Worm (Caenorhabditis elegans) whole organism, L4 larva: ENCODE results near the gene garr-1.

Experiments used
- D1046.2 ChIP-seq: fragments of 200-800 bp; sonication (Bioruptor generic); IDR thresholded peaks from 2 replicates; pipeline ENCODE4 v1.3.6; 2022; ENCODE audit warnings: missing genetic modification characterization, missing compliant biosample characterization
- F37D6.2 ChIP-seq: sonication (generic microtip); optimal IDR thresholded peaks from 2 replicates; lab custom pipeline; 2016; ENCODE audit warnings: mild to moderate bottlenecking, missing genetic modification characterization, missing compliant biosample characterization
- ama-1 ChIP-seq: fragments of 150-350 bp; optimal IDR thresholded peaks from 2 replicates; lab custom pipeline; 2014; ENCODE audit warnings: inconsistent platforms, mixed read lengths
- attf-4 ChIP-seq: sonication (generic microtip); optimal IDR thresholded peaks from 3 replicates; lab custom pipeline; 2017; ENCODE audit warnings: missing biosample characterization, missing genetic modification characterization
- ceh-28 ChIP-seq: fragments of 150-350 bp; optimal IDR thresholded peaks from 2 replicates; lab custom pipeline; 2014; ENCODE audit warnings: missing biosample characterization, missing genetic modification reagents, missing genetic modification characterization
- ceh-32 ChIP-seq: sonication (generic microtip); optimal IDR thresholded peaks from 2 replicates; lab custom pipeline; 2016; ENCODE audit warnings: mild to moderate bottlenecking, missing genetic modification characterization, missing compliant biosample characterization; ENCODE audit not compliant: poor library complexity
- ceh-44 ChIP-seq: fragments of 200-800 bp; sonication (Bioruptor generic); IDR thresholded peaks from 2 replicates; pipeline ENCODE4 v1.3.6; 2022; ENCODE audit warnings: missing genetic modification reagents, missing genetic modification characterization, missing compliant biosample characterization
- ceh-62 ChIP-seq: sonication (generic microtip); optimal IDR thresholded peaks from 2 replicates; lab custom pipeline; 2017; ENCODE audit warnings: missing biosample characterization, missing genetic modification characterization
- ces-1 ChIP-seq: fragments of 150-350 bp; sonication (generic microtip); optimal IDR thresholded peaks from 4 replicates; lab custom pipeline; 2014; ENCODE audit warnings: missing biosample characterization, missing genetic modification reagents, missing genetic modification characterization
- daf-16 ChIP-seq, 3 experiments: sonication (generic microtip); optimal IDR thresholded peaks; 2 replicates each; lab custom pipeline; 2016 to 2017; ENCODE audit warnings: missing genetic modification characterization in 3 of 3, missing genetic modification reagents in 3 of 3, mild to moderate bottlenecking in 2 of 3, missing compliant biosample characterization in 2 of 3, missing biosample characterization in 1 of 3, moderate library complexity in 1 of 3
- daf-8 ChIP-seq: fragments of 200-800 bp; sonication (Bioruptor generic); IDR thresholded peaks from 2 replicates; pipeline ENCODE4 v1.3.6; 2022; ENCODE audit warnings: missing genetic modification characterization, missing compliant biosample characterization
- dmd-6 ChIP-seq: fragments of 200-800 bp; sonication (Bioruptor generic); IDR thresholded peaks from 2 replicates; pipeline ENCODE4 v1.3.6; 2022; ENCODE audit warnings: missing genetic modification reagents, missing genetic modification characterization, missing compliant biosample characterization
- dmd-8 ChIP-seq: fragments of 200-800 bp; sonication (Bioruptor generic); IDR thresholded peaks from 2 replicates; pipeline ENCODE4 v1.3.6; 2022; ENCODE audit warnings: missing genetic modification characterization, missing compliant biosample characterization
- duxl-1 ChIP-seq: sonication (generic microtip); optimal IDR thresholded peaks from 2 replicates; lab custom pipeline; 2016; ENCODE audit warnings: mild to moderate bottlenecking, missing genetic modification characterization, moderate library complexity, missing compliant biosample characterization; ENCODE audit not compliant: poor library complexity
- dve-1 ChIP-seq: sonication (generic microtip); optimal IDR thresholded peaks from 2 replicates; lab custom pipeline; 2017; ENCODE audit warnings: antibody characterized with exemption, mild to moderate bottlenecking, missing genetic modification characterization, missing compliant biosample characterization; ENCODE audit not compliant: insufficient read depth
- egl-43 ChIP-seq: fragments of 200-800 bp; sonication (Bioruptor generic); IDR thresholded peaks from 2 replicates; pipeline ENCODE4 v1.3.6; 2022; ENCODE audit warnings: missing genetic modification reagents, missing genetic modification characterization, missing compliant biosample characterization
- fos-1 ChIP-seq: fragments of 150-350 bp; optimal IDR thresholded peaks from 2 replicates; lab custom pipeline; 2014; ENCODE audit warnings: missing biosample characterization, missing genetic modification characterization
- gei-8 ChIP-seq: fragments of 200-800 bp; sonication (Bioruptor generic); optimal IDR thresholded peaks from 2 replicates; lab custom pipeline; 2018; ENCODE audit warnings: mild to moderate bottlenecking, missing genetic modification characterization, missing compliant biosample characterization
- hlh-11 ChIP-seq: fragments of 200-800 bp; sonication (Bioruptor generic); optimal IDR thresholded peaks from 2 replicates; lab custom pipeline; 2018; ENCODE audit warnings: mild to moderate bottlenecking, missing genetic modification characterization, missing compliant biosample characterization
- hlh-30 ChIP-seq: sonication (generic microtip); optimal IDR thresholded peaks from 2 replicates; lab custom pipeline; 2017; ENCODE audit warnings: antibody characterized with exemption, mild to moderate bottlenecking, missing genetic modification characterization, missing compliant biosample characterization; ENCODE audit not compliant: insufficient read depth
- hmg-1.1 ChIP-seq: fragments of 200-800 bp; sonication (Bioruptor generic); IDR thresholded peaks from 2 replicates; pipeline ENCODE4 v1.3.6; 2022; ENCODE audit warnings: missing genetic modification reagents, missing genetic modification characterization, missing compliant biosample characterization
- lin-1 ChIP-seq: fragments of 200-800 bp; sonication (Bioruptor generic); IDR thresholded peaks from 2 replicates; pipeline ENCODE4 v1.3.6; 2022; ENCODE audit warnings: missing genetic modification reagents, missing genetic modification characterization, missing compliant biosample characterization
- lin-38 ChIP-seq: fragments of 200-800 bp; sonication (Bioruptor generic); IDR thresholded peaks from 2 replicates; pipeline ENCODE4 v1.3.6; 2022; ENCODE audit warnings: missing genetic modification reagents, missing genetic modification characterization, missing compliant biosample characterization
- lsy-2 ChIP-seq, 2 experiments: fragments of 150-350 bp in 1 of 2; sonication (generic microtip) in 1 of 2; optimal IDR thresholded peaks; 2 replicates each; lab custom pipeline; 2014 to 2017; ENCODE audit warnings: missing biosample characterization in 2 of 2, missing genetic modification characterization in 2 of 2
- madf-5 ChIP-seq, 2 experiments: fragments of 200-800 bp; sonication (Bioruptor generic); IDR thresholded peaks; 2 replicates each; pipeline ENCODE4 v1.3.6; 2022; ENCODE audit warnings: missing compliant biosample characterization in 2 of 2, missing genetic modification characterization in 2 of 2
- mdl-1 ChIP-seq, 2 experiments: fragments of 150-350 bp in 1 of 2; sonication (generic microtip) in 1 of 2; optimal IDR thresholded peaks; 2 replicates each; lab custom pipeline; 2014 to 2017; ENCODE audit warnings: missing biosample characterization in 2 of 2, missing genetic modification characterization in 2 of 2
- mes-2 ChIP-seq: sonication (generic microtip); optimal IDR thresholded peaks from 2 replicates; lab custom pipeline; 2016; ENCODE audit warnings: missing genotype, mild to moderate bottlenecking, missing genetic modification characterization, missing compliant biosample characterization; ENCODE audit not compliant: poor library complexity, severe bottlenecking
- nhr-25 ChIP-seq: sonication (generic microtip); optimal IDR thresholded peaks from 2 replicates; lab custom pipeline; 2017; ENCODE audit warnings: missing genetic modification characterization, mild to moderate bottlenecking, missing compliant biosample characterization, antibody characterized with exemption, moderate library complexity, borderline replicate concordance; ENCODE audit not compliant: insufficient read depth
- nhr-41 ChIP-seq: fragments of 200-800 bp; sonication (Bioruptor generic); IDR thresholded peaks from 2 replicates; pipeline ENCODE4 v1.3.6; 2022; ENCODE audit warnings: missing genetic modification reagents, missing genetic modification characterization, missing compliant biosample characterization
- nhr-42 ChIP-seq: fragments of 200-800 bp; sonication (Bioruptor generic); IDR thresholded peaks from 2 replicates; pipeline ENCODE4 v1.3.6; 2022; ENCODE audit warnings: missing genetic modification characterization, missing compliant biosample characterization
- nhr-48 ChIP-seq: sonication (generic microtip); optimal IDR thresholded peaks from 2 replicates; lab custom pipeline; 2016; ENCODE audit warnings: mild to moderate bottlenecking, missing genetic modification characterization, missing compliant biosample characterization
- nhr-76 ChIP-seq: fragments of 150-350 bp; optimal IDR thresholded peaks from 2 replicates; lab custom pipeline; 2014; ENCODE audit warnings: missing biosample characterization, missing genetic modification characterization
- pha-4 ChIP-seq, 2 experiments: fragments of 150-350 bp in 1 of 2; fragments of 200-800 bp in 1 of 2; sonication (Bioruptor generic) in 1 of 2; IDR thresholded peaks in 1 of 2; optimal IDR thresholded peaks in 1 of 2; 2 replicates each; pipeline versions ENCODE4 v1.3.6 to Lab custom; 2014 to 2022; ENCODE audit warnings: missing genetic modification characterization in 2 of 2, missing genetic modification reagents in 2 of 2, missing biosample characterization in 1 of 2, missing compliant biosample characterization in 1 of 2
- snpc-4 ChIP-seq: fragments of 150-350 bp; optimal IDR thresholded peaks from 2 replicates; lab custom pipeline; 2014; ENCODE audit warnings: missing biosample characterization, missing genetic modification characterization
- unc-130 ChIP-seq: sonication (generic microtip); optimal IDR thresholded peaks from 2 replicates; lab custom pipeline; 2016; ENCODE audit warnings: missing genetic modification reagents, missing genetic modification characterization, missing compliant biosample characterization
- unc-39 ChIP-seq: sonication (generic microtip); optimal IDR thresholded peaks from 2 replicates; lab custom pipeline; 2017; ENCODE audit warnings: missing biosample characterization, missing genetic modification characterization
- unc-62 ChIP-seq, 3 experiments: fragments of 150-350 bp in 1 of 3; sonication (generic microtip); optimal IDR thresholded peaks in 2 of 3; peaks in 1 of 3; 1 replicate in 1 of 3; 2 replicates in 2 of 3; lab custom pipeline; 2014 to 2017; ENCODE audit warnings: missing biosample characterization in 3 of 3, missing genetic modification characterization in 3 of 3, missing genetic modification reagents in 3 of 3, missing genotype in 1 of 3
- zip-11 ChIP-seq: fragments of 200-800 bp; sonication (Bioruptor generic); IDR thresholded peaks from 2 replicates; pipeline ENCODE4 v1.3.6; 2022; ENCODE audit warnings: missing genetic modification characterization, missing compliant biosample characterization
- zip-2 ChIP-seq: fragments of 150-350 bp; optimal IDR thresholded peaks from 2 replicates; lab custom pipeline; 2014; ENCODE audit warnings: missing biosample characterization, missing genetic modification characterization
- ztf-7 ChIP-seq: fragments of 150-350 bp; optimal IDR thresholded peaks from 2 replicates; lab custom pipeline; 2014; ENCODE audit warnings: missing biosample characterization, missing genetic modification characterization

Gene garr-1

DNA sequence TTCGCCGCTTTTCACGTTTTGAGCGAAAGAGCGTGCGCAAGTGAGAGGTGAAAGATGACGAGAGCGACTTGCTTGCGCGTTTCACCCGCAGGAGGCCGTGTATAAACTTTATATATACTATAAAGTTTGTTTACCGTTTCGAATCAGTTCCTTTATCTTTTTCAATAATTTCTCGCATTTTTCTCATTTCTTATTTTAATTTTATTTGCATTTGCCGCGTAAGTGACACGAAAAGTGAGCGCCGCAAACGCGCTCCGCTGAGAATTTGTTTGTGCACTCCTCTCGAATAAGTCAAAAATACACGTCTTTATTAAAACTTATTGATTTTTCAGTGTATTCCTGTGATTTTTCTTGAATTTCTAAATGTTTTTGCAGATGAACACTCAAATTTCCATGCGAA, 17.7 kb downstream of the garr-1 start, which contains the start of gene mrpl-55 (continued):
- TF ChIP-seq gei-8 (GFP tag; lab: Kevin White, UChicago) (no peak), nhr-41 (no peak), nhr-76 (tag; lab: Kevin White, UChicago) (no peak), lsy-2 (tag; optimal IDR thresholded peaks at IDR 0.05; lab: Kevin White, UChicago) (peak; percentile 66 to 93), snpc-4 (no peak), nhr-25 (tag; lab: Kevin White, UChicago) (peak; percentile 24), mdl-1 (tag; optimal IDR thresholded peaks at IDR 0.05; lab: Kevin White, UChicago) (peak in 1 of 2 experiments; percentile 62), daf-16 (GFP tag; optimal IDR thresholded peaks at IDR 0.05; lab: Kevin White, UChicago) (no peak), daf-16 (tag; optimal IDR thresholded peaks at IDR 0.05; lab: Kevin White, UChicago) (peak; percentile 43), duxl-1 (tag; lab: Kevin White, UChicago) (peak; percentile 52), hmg-1.1 (GFP tag; lab: Robert Waterston, UW) (peak; percentile 71), dve-1 (peak; percentile 83), unc-39 (no peak), ztf-7 (tag; lab: Kevin White, UChicago) (peak; percentile 31), dmd-6 (GFP tag; lab: Robert Waterston, UW) (peak; percentile 46), zip-2 (tag; lab: Kevin White, UChicago) (no peak), D1046.2 (GFP tag; lab: Robert Waterston, UW) (no peak), lin-38 (GFP tag; lab: Robert Waterston, UW) (peak; percentile 99), hlh-30 (tag; lab: Kevin White, UChicago) (peak; percentile 75)

DNA sequence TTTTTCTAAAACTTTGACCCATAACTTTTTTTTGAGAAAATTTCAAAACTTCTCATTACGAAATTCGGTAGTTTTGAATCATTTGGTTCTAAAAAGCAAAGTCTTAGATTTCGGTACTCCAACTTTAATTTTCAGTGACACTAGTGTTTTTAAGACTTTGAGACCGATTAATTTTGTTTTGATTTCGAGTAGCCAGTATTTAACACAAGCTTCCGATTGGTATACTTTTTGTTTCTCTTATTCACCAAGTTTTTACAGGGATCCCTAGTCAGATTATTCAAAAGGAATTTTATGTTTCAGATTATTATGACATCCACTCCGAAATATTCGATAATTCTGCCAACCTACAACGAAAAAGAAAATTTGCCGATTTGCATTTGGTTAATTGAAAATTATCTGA, 19.4 kb downstream of the garr-1 start, which contains the start of gene dpm-1:
Gene dpm-1, plus strand, starts transcription at position 301 of the 400 bp plus-strand sequence.
- TF ChIP-seq ceh-62 (tag; lab: Kevin White, UChicago) (no peak), unc-130 (GFP tag; lab: Kevin White, UChicago) (no peak), hmg-1.1 (GFP tag; lab: Robert Waterston, UW) (no peak), attf-4 (tag; lab: Kevin White, UChicago) (no peak), ama-1 (no peak), nhr-42 (no peak), lin-1 (GFP tag; lab: Robert Waterston, UW) (no peak), F37D6.2 (tag; lab: Kevin White, UChicago) (no peak), pha-4 (GFP tag; IDR thresholded peaks at IDR 0.05; lab: Robert Waterston, UW) (no peak), pha-4 (tag; optimal IDR thresholded peaks at IDR 0.05; lab: Kevin White, UChicago) (no peak), egl-43 (GFP tag; lab: Robert Waterston, UW) (no peak), madf-5 (GFP tag; IDR thresholded peaks at IDR 0.05; lab: Robert Waterston, UW) (no peak), ceh-32 (tag; lab: Kevin White, UChicago) (no peak), ztf-7 (tag; lab: Kevin White, UChicago) (no peak), zip-11 (GFP tag; lab: Robert Waterston, UW) (no peak), ces-1 (GFP tag; lab: Kevin White, UChicago) (no peak), dmd-8 (GFP tag; lab: Robert Waterston, UW) (no peak), nhr-76 (tag; lab: Kevin White, UChicago) (no peak), fos-1 (tag; lab: Kevin White, UChicago) (no peak)

DNA sequence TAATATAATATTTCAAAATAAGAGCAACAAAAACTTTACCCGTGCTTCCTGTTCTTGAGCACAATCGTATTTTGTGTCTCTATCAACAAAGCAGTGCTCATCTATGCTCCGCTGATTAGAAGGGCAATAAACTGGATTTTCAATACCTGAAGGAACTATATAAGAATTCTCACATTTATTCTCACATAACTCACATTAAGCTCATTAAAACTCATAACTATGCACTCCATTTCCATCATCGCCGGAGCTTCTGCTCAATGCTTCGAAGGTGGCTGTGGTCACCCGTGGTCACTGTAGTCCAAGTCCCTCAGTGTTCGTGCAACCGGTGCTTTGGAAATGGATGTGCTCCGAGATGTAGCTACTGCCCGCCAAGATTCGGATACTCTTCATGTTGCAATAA, 28.8 kb downstream of the garr-1 start, which contains the start of the genes Y66H1A.8 and M04G7.5:
Gene Y66H1A.8, minus strand, starts transcription at position 101 of the 400 bp plus-strand sequence.
Gene M04G7.5, plus strand, starts transcription at position 258 of the 400 bp plus-strand sequence.
- no peak for TF ChIP-seq daf-8 (GFP tag; lab: Robert Waterston, UW)
- TF ChIP-seq mes-2, result no peak
- TF ChIP-seq unc-62 (GFP tag; optimal IDR thresholded peaks at IDR 0.05 in 1 of 2; lab: Kevin White, UChicago), result no peak
- no peak for TF ChIP-seq unc-62 (tag; optimal IDR thresholded peaks at IDR 0.05; lab: Kevin White, UChicago)
- TF ChIP-seq ceh-44 (GFP tag; lab: Robert Waterston, UW), result no peak
- TF ChIP-seq ceh-28 (tag; lab: Kevin White, UChicago), result no peak
- no peak for TF ChIP-seq egl-43 (GFP tag; lab: Robert Waterston, UW)
- no peak for TF ChIP-seq hlh-11 (tag; lab: Kevin White, UChicago)
- TF ChIP-seq nhr-48 (tag; lab: Kevin White, UChicago), result no peak
